Fruit fly (Drosophila melanogaster): ENCODE measurements around the gene Gr28b.

Gr28b gene

dm6 chr2L:7436492-7437324 is 25.3 kb downstream of the Gr28b start (continued):
- no peak for TF ChIP-seq CG17186 (GFP tag; optimal IDR thresholded peaks at IDR 0.05)
- TF ChIP-seq CG12769 (tag; optimal IDR thresholded peaks at IDR 0.05), result peak; percentile 85
- TF ChIP-seq CG9609 (GFP tag; optimal IDR thresholded peaks at IDR 0.05), result peak; percentile 49
- peak; percentile 54 for TF ChIP-seq NfI (GFP tag; optimal IDR thresholded peaks at IDR 0.05)
- peak; percentile 48; the same call in 1 of the 2 replicates for TF ChIP-seq CG31224 (GFP tag; IDR thresholded peaks at IDR 0.05)
- TF ChIP-seq chn (GFP tag; optimal IDR thresholded peaks at IDR 0.05), result peak; percentile 29
- TF ChIP-seq grn (GFP tag; optimal IDR thresholded peaks at IDR 0.05), result peak; percentile 98
- TF ChIP-seq row (GFP tag; IDR thresholded peaks at IDR 0.05), result no peak; the same call in 2 of the 3 replicates
- TF ChIP-seq CG14441 (GFP tag; IDR thresholded peaks at IDR 0.05), result peak; percentile 77
- peak; percentile 45 for TF ChIP-seq CG10267 (tag; optimal IDR thresholded peaks at IDR 0.05)
- peak; percentile 56 for TF ChIP-seq CG7556 (GFP tag; optimal IDR thresholded peaks at IDR 0.05)
- no peak for TF ChIP-seq MESR4 (GFP tag; optimal IDR thresholded peaks at IDR 0.05)
- TF ChIP-seq BtbVII (GFP tag; optimal IDR thresholded peaks at IDR 0.05), result peak; percentile 61
- TF ChIP-seq Atf3 (GFP tag; optimal IDR thresholded peaks at IDR 0.05), result peak; percentile 27
- peak; percentile 33 for TF ChIP-seq CG2116 (GFP tag; optimal IDR thresholded peaks at IDR 0.05)
- TF ChIP-seq CG13287 (GFP tag; IDR thresholded peaks at IDR 0.05; ENCODE audit: partially characterized antibody), result no peak
- TF ChIP-seq inv (GFP tag; IDR thresholded peaks at IDR 0.05; ENCODE audit: partially characterized antibody), result no peak
- TF ChIP-seq CG8765 (GFP tag; IDR thresholded peaks at IDR 0.05), result no peak
- TF ChIP-seq Myb (GFP tag; optimal IDR thresholded peaks at IDR 0.05), result peak; percentile 69
- peak; percentile 58 for TF ChIP-seq CG17385 (GFP tag; optimal IDR thresholded peaks at IDR 0.05)
- peak; percentile 77 for TF ChIP-seq CG13624 (GFP tag; optimal IDR thresholded peaks at IDR 0.05)
- TF ChIP-seq cato (GFP tag; optimal IDR thresholded peaks at IDR 0.05; ENCODE audit: borderline replicate concordance), result peak; percentile 5
- TF ChIP-seq CG2875 (GFP tag; optimal IDR thresholded peaks at IDR 0.05), result peak; percentile 67
- no peak for TF ChIP-seq CG7963 (GFP tag; IDR thresholded peaks at IDR 0.05; ENCODE audit: partially characterized antibody)
- TF ChIP-seq CG10274 (GFP tag; optimal IDR thresholded peaks at IDR 0.05), result no peak
- TF ChIP-seq Dad (GFP tag; optimal IDR thresholded peaks at IDR 0.05), result peak; percentile 53
- peak; percentile 74; the same call in 2 of the 3 replicates for TF ChIP-seq Mrtf (GFP tag; IDR thresholded peaks at IDR 0.05)
- TF ChIP-seq lab (GFP tag; optimal IDR thresholded peaks at IDR 0.05), result peak; percentile 91
- TF ChIP-seq CG30403 (GFP tag; optimal IDR thresholded peaks at IDR 0.05), result peak; percentile 38
- no peak for TF ChIP-seq TFAM (GFP tag; optimal IDR thresholded peaks at IDR 0.05)
- TF ChIP-seq CG10654 (GFP tag; optimal IDR thresholded peaks at IDR 0.05), result peak; percentile 69
- no peak for TF ChIP-seq CG10565 (GFP tag; optimal IDR thresholded peaks at IDR 0.05)
- TF ChIP-seq CG10321 (GFP tag; IDR thresholded peaks at IDR 0.05), result no peak
- TF ChIP-seq Dll (GFP tag; IDR thresholded peaks at IDR 0.05; ENCODE audit: partially characterized antibody), result no peak
- no peak for TF ChIP-seq Hr39 (optimal IDR thresholded peaks at IDR 0.05)
- peak; percentile 51 for TF ChIP-seq Bdp1 (GFP tag; optimal IDR thresholded peaks at IDR 0.05)
- TF ChIP-seq Lhr (GFP tag; optimal IDR thresholded peaks at IDR 0.05), result peak; percentile 34
- TF ChIP-seq CG10543 (GFP tag; optimal IDR thresholded peaks at IDR 0.05), result peak; percentile 92
- no peak for TF ChIP-seq Opbp (GFP tag; IDR thresholded peaks at IDR 0.05; ENCODE audit: partially characterized antibody)
- TF ChIP-seq jigr1 (GFP tag; IDR thresholded peaks at IDR 0.05), result no peak
- no peak for TF ChIP-seq crol (GFP tag; IDR thresholded peaks at IDR 0.05)
- TF ChIP-seq sima (GFP tag; optimal IDR thresholded peaks at IDR 0.05), result no peak
- TF ChIP-seq Mes4 (GFP tag; optimal IDR thresholded peaks at IDR 0.05), result peak; percentile 52
- TF ChIP-seq ase (GFP tag; IDR thresholded peaks at IDR 0.05), result peak; percentile 72; the same call in 2 of the 3 replicates
- no peak for TF ChIP-seq CG2202 (tag; optimal IDR thresholded peaks at IDR 0.05)
- peak; percentile 70 for TF ChIP-seq CG9876 (GFP tag; optimal IDR thresholded peaks at IDR 0.05)
- peak; percentile 53 to 67 for TF ChIP-seq Pdp1 (GFP tag; optimal IDR thresholded peaks at IDR 0.05)
- TF ChIP-seq CG6254 (GFP tag; optimal IDR thresholded peaks at IDR 0.05), result no peak
- TF ChIP-seq gsb-n (tag; optimal IDR thresholded peaks at IDR 0.05), result peak; percentile 4
